Fruit fly (Drosophila melanogaster) whole organism: ENCODE measurements around the gene CG10405.

ENCODE experiments used
- CG8478 ChIP-seq: fragments of >200 bp; optimal IDR thresholded peaks from 2 replicates; lab custom pipeline; 2018; ENCODE audit warnings: inconsistent platforms
- Dll ChIP-seq: fragments of >200 bp; optimal IDR thresholded peaks from 2 replicates; lab custom pipeline; 2017
- EcR ChIP-seq, 2 experiments: fragments of >200 bp; optimal IDR thresholded peaks; 2 replicates each; lab custom pipeline; 2017; ENCODE audit warnings: missing biosample characterization in 2 of 2, missing genetic modification characterization in 2 of 2, missing genetic modification reagents in 2 of 2
- pan ChIP-seq: fragments of >200 bp; optimal IDR thresholded peaks from 2 replicates; lab custom pipeline; 2017
- psq ChIP-seq: fragments of >200 bp; optimal IDR thresholded peaks from 2 replicates; lab custom pipeline; 2017
- usp ChIP-seq: fragments of >200 bp; optimal IDR thresholded peaks from 2 replicates; lab custom pipeline; 2017; ENCODE audit warnings: missing biosample characterization, missing genetic modification characterization, mixed read lengths

CG10405 gene

DNA sequence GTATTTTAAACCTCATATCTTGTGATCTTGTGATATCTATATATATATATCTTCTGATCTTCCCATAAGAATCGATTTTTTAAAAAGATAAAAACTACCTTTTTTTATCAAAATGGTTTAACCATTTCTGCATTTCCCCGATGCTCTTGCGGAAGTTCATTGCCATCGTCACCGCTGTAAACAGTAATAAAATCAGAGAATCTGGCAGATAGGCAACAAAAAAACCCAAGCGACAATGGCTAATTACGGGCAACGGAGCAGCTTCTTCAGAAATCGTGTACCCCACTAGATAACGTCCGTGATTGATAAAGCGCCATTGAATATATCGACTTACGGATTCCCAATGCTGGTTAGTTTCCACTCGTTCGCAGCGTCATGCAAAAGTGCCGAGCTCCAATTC is at the start of gene CG10405:
Gene CG10405, plus strand, starts transcription at position 301 of the 400 bp plus-strand sequence.
- TF ChIP-seq EcR (GFP tag; optimal IDR thresholded peaks at IDR 0.05; lab: Kevin White, UChicago) (no peak), Dll (lab: Kevin White, UChicago) (no peak), pan (lab: Kevin White, UChicago) (no peak), usp (GFP tag; lab: Kevin White, UChicago) (no peak), psq (lab: Kevin White, UChicago) (no peak), CG8478 (lab: Kevin White, UChicago) (no peak)

DNA sequence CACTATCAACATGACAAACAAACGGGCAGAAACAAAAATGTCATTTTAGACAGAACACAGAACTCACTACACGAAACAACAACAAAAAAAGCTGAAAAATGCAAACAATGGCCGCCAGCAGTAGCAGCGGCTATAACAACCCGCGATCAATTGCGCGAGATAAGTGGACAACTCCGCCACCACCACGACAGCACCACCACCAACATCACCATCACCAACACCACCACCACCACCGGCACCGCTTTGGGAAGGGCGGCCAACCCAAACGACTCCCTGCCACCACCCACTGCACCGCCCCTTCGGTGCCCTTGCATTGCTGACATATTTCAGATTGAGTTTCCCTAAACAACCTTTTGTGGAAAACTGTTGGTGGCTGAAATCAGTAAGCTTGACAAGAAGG is 47.7 kb upstream of the CG10405 start:
- TF ChIP-seq psq (lab: Kevin White, UChicago) (no peak), pan (lab: Kevin White, UChicago) (no peak), EcR (GFP tag; optimal IDR thresholded peaks at IDR 0.05; lab: Kevin White, UChicago) (no peak), usp (GFP tag; lab: Kevin White, UChicago) (no peak), CG8478 (lab: Kevin White, UChicago) (no peak), Dll (lab: Kevin White, UChicago) (no peak)

DNA sequence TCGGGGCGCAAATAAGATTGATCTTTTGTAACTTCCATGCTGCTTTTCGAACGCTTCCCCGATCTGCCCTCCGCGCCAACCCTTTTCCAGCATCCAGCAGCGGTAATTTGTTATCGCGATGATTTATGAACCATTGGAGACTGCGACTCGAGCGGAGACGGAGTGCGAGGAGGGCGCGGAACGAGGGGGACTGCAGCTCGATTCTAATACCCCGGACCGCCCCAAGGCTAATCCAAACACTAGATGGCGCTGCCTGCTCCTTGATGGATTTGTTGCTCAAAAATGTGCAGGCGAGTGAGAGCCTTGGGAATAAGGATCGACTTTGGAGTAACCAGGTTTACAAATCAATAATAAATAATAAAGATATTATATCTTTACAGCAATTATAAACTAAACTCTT is 45.9 kb upstream of the CG10405 start:
- no peak for TF ChIP-seq pan (lab: Kevin White, UChicago)
- TF ChIP-seq usp (GFP tag; lab: Kevin White, UChicago) = no peak
- no peak for TF ChIP-seq CG8478 (lab: Kevin White, UChicago)
- no peak for TF ChIP-seq Dll (lab: Kevin White, UChicago)
- TF ChIP-seq psq (lab: Kevin White, UChicago) = no peak
- no peak for TF ChIP-seq EcR (GFP tag; optimal IDR thresholded peaks at IDR 0.05; lab: Kevin White, UChicago)

DNA sequence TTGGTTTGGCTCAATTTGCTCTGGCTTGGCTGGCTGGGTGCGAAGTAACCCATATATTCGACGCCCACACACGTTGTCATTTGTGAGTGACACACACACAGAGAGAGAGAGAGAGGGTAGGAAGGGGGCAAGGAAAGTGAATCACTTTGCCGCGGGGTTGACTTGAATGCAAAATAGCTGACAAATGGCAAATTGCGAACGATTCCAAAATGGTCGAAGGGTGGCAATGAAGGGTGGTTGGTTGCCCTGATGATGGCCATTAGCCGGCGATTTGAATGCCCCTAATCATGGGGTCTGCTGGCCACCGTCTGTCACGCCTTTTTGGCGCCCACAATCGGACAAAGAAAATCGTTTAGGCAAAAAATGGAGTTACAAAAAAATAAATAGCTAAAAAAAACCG is 43.6 kb upstream of the CG10405 start:
- TF ChIP-seq usp (GFP tag; lab: Kevin White, UChicago) (no peak), EcR (GFP tag; optimal IDR thresholded peaks at IDR 0.05; lab: Kevin White, UChicago) (no peak), Dll (lab: Kevin White, UChicago) (no peak), pan (lab: Kevin White, UChicago) (no peak), psq (lab: Kevin White, UChicago) (no peak), CG8478 (lab: Kevin White, UChicago) (no peak)

DNA sequence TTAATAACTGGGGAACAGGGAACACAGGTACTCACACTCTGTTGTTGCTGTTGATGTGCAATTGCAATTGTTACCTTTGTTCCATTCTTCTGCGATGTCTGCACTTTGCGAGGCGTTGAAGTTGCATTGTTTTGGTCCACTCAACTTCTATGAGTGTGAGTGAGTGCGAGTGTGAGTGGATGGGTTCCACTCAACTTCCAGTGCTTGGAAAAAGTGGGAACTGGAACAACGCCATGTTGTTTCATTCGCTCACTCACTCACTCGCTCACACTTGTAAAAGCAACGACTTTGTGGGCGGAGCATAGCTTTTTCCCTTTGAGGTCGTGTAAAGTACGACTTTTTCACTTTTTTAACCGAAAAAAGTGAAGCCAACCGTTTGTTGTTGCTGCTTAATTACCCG is 40.6 kb upstream of the CG10405 start:
- TF ChIP-seq usp (GFP tag; lab: Kevin White, UChicago) = no peak
- no peak for TF ChIP-seq psq (lab: Kevin White, UChicago)
- no peak for TF ChIP-seq pan (lab: Kevin White, UChicago)

DNA sequence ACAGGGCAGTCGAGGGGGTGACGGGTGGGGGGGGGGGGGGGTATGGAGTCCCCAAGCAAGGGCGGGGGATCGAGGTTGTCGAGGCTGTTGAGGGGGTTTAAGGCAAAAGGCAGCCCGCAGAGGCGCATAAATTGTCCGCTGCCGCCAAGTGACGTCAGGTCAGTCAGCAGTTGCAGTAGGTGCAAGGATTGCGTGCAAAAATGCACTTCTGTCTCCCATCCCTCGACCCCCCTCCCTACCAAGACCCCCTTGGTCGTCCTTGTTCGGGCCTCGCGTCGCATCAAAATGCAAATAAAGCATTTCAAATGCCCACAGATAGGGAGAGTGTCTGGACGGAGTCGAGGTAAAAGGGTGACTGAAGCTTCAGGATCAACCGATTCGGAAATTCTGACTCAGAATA is 37.8 kb upstream of the CG10405 start:
- TF ChIP-seq usp (GFP tag; lab: Kevin White, UChicago) (no peak), Dll (lab: Kevin White, UChicago) (no peak)

- no peak for TF ChIP-seq CG8478 (lab: Kevin White, UChicago)
- TF ChIP-seq EcR (GFP tag; optimal IDR thresholded peaks at IDR 0.05; lab: Kevin White, UChicago) = no peak
These were observed 31.0 kb upstream of the CG10405 start for dm6 chr3R:16423323-16423722.

DNA sequence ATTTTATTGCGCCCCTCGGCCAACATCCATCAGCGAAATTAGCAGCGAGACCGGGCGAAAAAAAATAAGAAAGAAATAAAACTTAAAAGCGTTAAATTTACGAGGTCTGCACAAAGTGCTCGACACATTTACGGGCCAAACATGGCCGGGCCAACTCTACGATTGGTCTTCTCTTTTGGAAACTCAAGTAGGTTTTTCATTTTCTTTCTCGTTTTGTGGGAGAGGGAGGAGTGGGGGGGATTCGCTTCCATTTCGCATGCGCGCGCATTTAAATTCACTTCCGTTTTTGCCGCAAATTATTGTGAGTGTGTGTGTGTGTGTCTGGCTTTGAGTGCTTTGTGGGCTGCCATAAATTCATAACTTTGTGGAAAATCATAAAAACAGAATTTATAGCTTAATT is 26.8 kb upstream of the CG10405 start:
- no peak for TF ChIP-seq CG8478 (lab: Kevin White, UChicago)
- TF ChIP-seq pan (lab: Kevin White, UChicago) = no peak
- no peak for TF ChIP-seq Dll (lab: Kevin White, UChicago)
- TF ChIP-seq EcR (GFP tag; optimal IDR thresholded peaks at IDR 0.05; lab: Kevin White, UChicago) = no peak
- TF ChIP-seq psq (lab: Kevin White, UChicago) = no peak
- TF ChIP-seq usp (GFP tag; lab: Kevin White, UChicago) = no peak

- no peak for TF ChIP-seq pan (lab: Kevin White, UChicago)
- TF ChIP-seq Dll (lab: Kevin White, UChicago) = no peak
- no peak for TF ChIP-seq usp (GFP tag; lab: Kevin White, UChicago)
- no peak for TF ChIP-seq psq (lab: Kevin White, UChicago)
- no peak for TF ChIP-seq EcR (GFP tag; optimal IDR thresholded peaks at IDR 0.05; lab: Kevin White, UChicago)
- no peak for TF ChIP-seq CG8478 (lab: Kevin White, UChicago)
These were observed 23.9 kb upstream of the CG10405 start, which contains the start of gene CG31279 for dm6 chr3R:16430381-16430780. TSS of gene CG31279 (plus strand) at chr3R:16430681.

DNA sequence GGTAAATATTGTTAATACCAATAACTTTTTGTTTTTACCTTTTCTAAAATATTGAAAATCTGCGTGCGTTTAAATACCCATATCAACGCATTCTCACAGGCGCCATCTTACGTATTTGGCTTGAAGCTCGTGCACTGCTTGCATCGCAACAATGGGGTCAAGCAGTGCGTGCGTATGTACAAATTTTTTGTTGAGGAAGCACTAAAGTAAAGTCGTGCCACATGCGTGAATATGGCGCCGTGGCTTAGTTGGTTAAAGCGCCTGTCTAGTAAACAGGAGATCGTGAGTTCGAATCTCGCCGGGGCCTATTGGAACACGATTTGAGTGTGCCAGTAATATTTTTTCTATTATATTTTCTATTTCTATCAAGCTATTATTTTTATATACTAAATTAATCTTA is 22.6 kb upstream of the CG10405 start:
- TF ChIP-seq Dll (lab: Kevin White, UChicago) (no peak), usp (GFP tag; lab: Kevin White, UChicago) (no peak), psq (lab: Kevin White, UChicago) (no peak), CG8478 (lab: Kevin White, UChicago) (no peak), pan (lab: Kevin White, UChicago) (no peak), EcR (GFP tag; optimal IDR thresholded peaks at IDR 0.05; lab: Kevin White, UChicago) (no peak)

DNA sequence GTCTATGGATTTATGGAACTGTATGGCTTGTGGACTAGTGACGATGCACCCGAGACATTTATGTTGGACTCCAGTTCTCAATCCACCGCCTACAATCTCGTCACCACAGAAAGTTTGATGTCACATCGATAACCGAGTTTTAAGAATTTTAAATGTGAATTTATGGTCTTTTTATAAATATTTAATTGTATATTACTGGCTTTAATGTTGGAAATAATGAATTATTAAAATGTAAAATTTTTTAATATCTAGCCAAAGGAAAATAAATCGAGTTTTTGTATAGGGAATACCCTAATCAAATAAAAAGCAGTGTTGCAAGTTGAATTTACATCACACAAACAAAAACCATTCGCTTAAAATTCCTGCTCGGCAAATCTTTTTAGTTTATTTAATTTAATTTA is 21.6 kb upstream of the CG10405 start, which contains the start of gene Fntb:
Gene Fntb, plus strand, starts transcription at position 334 of the 401 bp plus-strand sequence.
- TF ChIP-seq usp (GFP tag; lab: Kevin White, UChicago) (no peak), EcR (GFP tag; optimal IDR thresholded peaks at IDR 0.05; lab: Kevin White, UChicago) (no peak), Dll (lab: Kevin White, UChicago) (no peak), psq (lab: Kevin White, UChicago) (no peak), CG8478 (lab: Kevin White, UChicago) (no peak), pan (lab: Kevin White, UChicago) (no peak)

dm6 chr3R:16434599-16434998 is 19.7 kb upstream of the CG10405 start, which contains the start of gene CG14881:
TSS of gene CG14881 (plus strand) at chr3R:16434899.
- TF ChIP-seq CG8478 (lab: Kevin White, UChicago) (no peak), Dll (lab: Kevin White, UChicago) (no peak), psq (lab: Kevin White, UChicago) (no peak), pan (lab: Kevin White, UChicago) (no peak), usp (GFP tag; lab: Kevin White, UChicago) (no peak), EcR (GFP tag; optimal IDR thresholded peaks at IDR 0.05; lab: Kevin White, UChicago) (no peak)
